Fruit fly (Drosophila melanogaster) whole organism, embryonic: ENCODE data around the gene Pop4.

ENCODE experiments used
- Abd-B ChIP-seq: fragments of 200-800 bp; sonication (Bioruptor generic); optimal IDR thresholded peaks from 2 replicates; lab custom pipeline; 2018; ENCODE audit warnings: missing biosample characterization, mild to moderate bottlenecking, missing genetic modification characterization, moderate library complexity
- Antp ChIP-seq: fragments of 200-800 bp; sonication (Bioruptor generic); optimal IDR thresholded peaks from 3 replicates; lab custom pipeline; 2016; ENCODE audit warnings: missing biosample characterization, missing genetic modification characterization
- CG10147 ChIP-seq: fragments of 200-800 bp; sonication (Bioruptor generic); optimal IDR thresholded peaks from 2 replicates; lab custom pipeline; 2019; ENCODE audit warnings: missing biosample characterization, mild to moderate bottlenecking, missing genetic modification characterization, moderate library complexity
- CG10543 ChIP-seq: fragments of 200-800 bp; sonication (Bioruptor generic); optimal IDR thresholded peaks from 3 replicates; lab custom pipeline; 2017; ENCODE audit warnings: missing biosample characterization, mild to moderate bottlenecking, missing genetic modification characterization, moderate library complexity
- CG10979 ChIP-seq: fragments of 200-800 bp; sonication (Bioruptor generic); optimal IDR thresholded peaks from 2 replicates; lab custom pipeline; 2018; ENCODE audit warnings: missing biosample characterization, mild to moderate bottlenecking, missing genetic modification characterization, moderate library complexity
- CG12104 ChIP-seq: fragments of 200-800 bp; sonication (Bioruptor generic); optimal IDR thresholded peaks from 3 replicates; lab custom pipeline; 2016; ENCODE audit warnings: missing biosample characterization, missing genetic modification characterization
- CG14710 ChIP-seq: fragments of 200-800 bp; sonication (Bioruptor generic); optimal IDR thresholded peaks from 3 replicates; lab custom pipeline; 2019; ENCODE audit warnings: missing biosample characterization, mild to moderate bottlenecking, missing genetic modification characterization, moderate library complexity
- CG1603 ChIP-seq: fragments of 200-800 bp; sonication (Bioruptor generic); optimal IDR thresholded peaks from 2 replicates; lab custom pipeline; 2019; ENCODE audit warnings: missing biosample characterization, mild to moderate bottlenecking, missing genetic modification characterization, moderate library complexity
- CG17186 ChIP-seq: fragments of 200-800 bp; sonication (Bioruptor generic); optimal IDR thresholded peaks from 3 replicates; lab custom pipeline; 2017; ENCODE audit warnings: missing biosample characterization, missing genetic modification reagents, missing genetic modification characterization
- CG17385 ChIP-seq: fragments of 200-800 bp; sonication (Bioruptor generic); optimal IDR thresholded peaks from 3 replicates; lab custom pipeline; 2018; ENCODE audit warnings: missing biosample characterization, mild to moderate bottlenecking, missing genetic modification characterization
- CG1832 ChIP-seq: fragments of 200-800 bp; sonication (Bioruptor generic); optimal IDR thresholded peaks from 2 replicates; lab custom pipeline; 2017; ENCODE audit warnings: missing biosample characterization, mild to moderate bottlenecking, missing genetic modification characterization, inconsistent platforms
- CG31388 ChIP-seq: fragments of 200-800 bp; sonication (Bioruptor generic); optimal IDR thresholded peaks from 2 replicates; lab custom pipeline; 2016; ENCODE audit warnings: missing biosample characterization, missing genetic modification characterization
- CG34376 ChIP-seq: fragments of 200-800 bp; sonication (Bioruptor generic); optimal IDR thresholded peaks from 2 replicates; lab custom pipeline; 2018; ENCODE audit warnings: missing biosample characterization, mild to moderate bottlenecking, missing genetic modification characterization
- CG5953 ChIP-seq: fragments of 200-800 bp; sonication (Bioruptor generic); IDR thresholded peaks from 2 replicates; pipeline ENCODE4 v1.3.6; 2022; ENCODE audit warnings: missing biosample characterization, missing genetic modification characterization
- CG6254 ChIP-seq: fragments of 200-800 bp; sonication (Bioruptor generic); optimal IDR thresholded peaks from 3 replicates; lab custom pipeline; 2017; ENCODE audit warnings: mild to moderate bottlenecking, missing biosample characterization, missing genetic modification reagents, missing genetic modification characterization
- CG6689 ChIP-seq: fragments of 200-800 bp; sonication (Bioruptor generic); IDR thresholded peaks from 2 replicates; pipeline ENCODE4 v1.3.6; 2022; ENCODE audit warnings: missing biosample characterization, missing genetic modification characterization
- CG6765 ChIP-seq: fragments of 200-800 bp; sonication (Bioruptor generic); optimal IDR thresholded peaks from 3 replicates; lab custom pipeline; 2017; ENCODE audit warnings: missing biosample characterization, mild to moderate bottlenecking, missing genetic modification characterization
- CG8924 ChIP-seq: fragments of 200-800 bp; optimal IDR thresholded peaks from 3 replicates; lab custom pipeline; 2019; ENCODE audit warnings: missing biosample characterization, mild to moderate bottlenecking, missing genetic modification characterization, moderate library complexity
- CHES-1-like ChIP-seq: fragments of 200-800 bp; sonication (Bioruptor generic); optimal IDR thresholded peaks from 2 replicates; lab custom pipeline; 2016; ENCODE audit warnings: missing biosample characterization, missing genetic modification characterization
- CoRest ChIP-seq: fragments of 200-800 bp; sonication (Bioruptor generic); optimal IDR thresholded peaks from 3 replicates; lab custom pipeline; 2018; ENCODE audit warnings: missing biosample characterization, mild to moderate bottlenecking, missing genetic modification characterization, moderate library complexity
- CrebB ChIP-seq: fragments of 200-800 bp; sonication (Bioruptor generic); optimal IDR thresholded peaks from 3 replicates; lab custom pipeline; 2018; ENCODE audit warnings: missing biosample characterization, mild to moderate bottlenecking, missing genetic modification characterization
- Dp ChIP-seq: fragments of 200-800 bp; sonication (Bioruptor generic); optimal IDR thresholded peaks from 2 replicates; lab custom pipeline; 2018; ENCODE audit warnings: missing biosample characterization, mild to moderate bottlenecking, missing genetic modification characterization, moderate library complexity
- ERR ChIP-seq: fragments of 200-800 bp; sonication (Bioruptor generic); optimal IDR thresholded peaks from 2 replicates; lab custom pipeline; 2016; ENCODE audit warnings: missing biosample characterization, missing genetic modification characterization
- Gsc ChIP-seq: fragments of 200-800 bp; sonication (Bioruptor generic); IDR thresholded peaks from 2 replicates; pipeline ENCODE4 v1.3.6; 2022; ENCODE audit warnings: missing biosample characterization, missing genetic modification characterization
- MESR4 ChIP-seq: fragments of 200-800 bp; sonication (Bioruptor generic); optimal IDR thresholded peaks from 2 replicates; lab custom pipeline; 2018; ENCODE audit warnings: missing biosample characterization, mild to moderate bottlenecking, missing genetic modification characterization, moderate library complexity
- Side ChIP-seq: fragments of 200-800 bp; sonication (Bioruptor generic); optimal IDR thresholded peaks from 2 replicates; lab custom pipeline; 2016; ENCODE audit warnings: missing biosample characterization, missing genetic modification characterization
- Trl ChIP-seq, 3 experiments: fragments of >200 bp in 2 of 3; fragments of 200-800 bp in 1 of 3; sonication (Bioruptor generic) in 1 of 3; optimal IDR thresholded peaks; 2 replicates in 1 of 3; 3 replicates in 2 of 3; lab custom pipeline; 2016 to 2017; ENCODE audit warnings: missing biosample characterization in 1 of 3, missing genetic modification characterization in 1 of 3
- Vsx1 ChIP-seq: fragments of 200-800 bp; sonication (Bioruptor generic); optimal IDR thresholded peaks from 2 replicates; lab custom pipeline; 2017; ENCODE audit warnings: missing biosample characterization, mild to moderate bottlenecking, missing genetic modification characterization, missing genetic modification reagents
- bab2 ChIP-seq: fragments of 200-800 bp; sonication (Bioruptor generic); optimal IDR thresholded peaks from 2 replicates; lab custom pipeline; 2016; ENCODE audit warnings: missing biosample characterization, missing genetic modification characterization
- cwo ChIP-seq: fragments of 200-800 bp; sonication (Bioruptor generic); optimal IDR thresholded peaks from 3 replicates; lab custom pipeline; 2017; ENCODE audit warnings: missing biosample characterization, missing genetic modification characterization, mild to moderate bottlenecking, moderate library complexity, missing genetic modification reagents
- ftz-f1 ChIP-seq: fragments of 200-800 bp; sonication (Bioruptor generic); optimal IDR thresholded peaks from 2 replicates; lab custom pipeline; 2016; ENCODE audit warnings: missing biosample characterization, missing genetic modification characterization
- gsb-n ChIP-seq: fragments of 200-800 bp; sonication (Bioruptor generic); optimal IDR thresholded peaks from 3 replicates; lab custom pipeline; 2018; ENCODE audit warnings: missing biosample characterization, mild to moderate bottlenecking, missing genetic modification characterization
- jumu ChIP-seq: fragments of 200-800 bp; sonication (Bioruptor generic); optimal IDR thresholded peaks from 3 replicates; lab custom pipeline; 2016; ENCODE audit warnings: missing biosample characterization, missing genetic modification characterization
- kay ChIP-seq: fragments of 200-800 bp; sonication (Bioruptor generic); optimal IDR thresholded peaks from 2 replicates; lab custom pipeline; 2016; ENCODE audit warnings: missing biosample characterization, missing genetic modification characterization
- kni ChIP-seq: fragments of 200-800 bp; sonication (Bioruptor generic); optimal IDR thresholded peaks from 3 replicates; lab custom pipeline; 2017; ENCODE audit warnings: mild to moderate bottlenecking, missing biosample characterization, missing genetic modification reagents, missing genetic modification characterization
- lab ChIP-seq: fragments of 200-800 bp; sonication (Bioruptor generic); optimal IDR thresholded peaks from 3 replicates; lab custom pipeline; 2017; ENCODE audit warnings: missing biosample characterization, missing genetic modification characterization, mild to moderate bottlenecking, moderate library complexity, missing genetic modification reagents
- lmd ChIP-seq: fragments of 200-800 bp; sonication (Bioruptor generic); IDR thresholded peaks from 2 replicates; pipeline ENCODE4 v1.3.6; 2022; ENCODE audit warnings: missing biosample characterization, missing genetic modification characterization
- mam ChIP-seq: fragments of 200-800 bp; sonication (Bioruptor generic); optimal IDR thresholded peaks from 3 replicates; lab custom pipeline; 2016; ENCODE audit warnings: missing biosample characterization, missing genetic modification characterization
- pb ChIP-seq: fragments of 200-800 bp; sonication (Bioruptor generic); optimal IDR thresholded peaks from 3 replicates; lab custom pipeline; 2016; ENCODE audit warnings: missing biosample characterization, missing genetic modification characterization
- phol ChIP-seq: fragments of 200-800 bp; sonication (Bioruptor generic); optimal IDR thresholded peaks from 3 replicates; lab custom pipeline; 2018; ENCODE audit warnings: missing biosample characterization, mild to moderate bottlenecking, missing genetic modification characterization, moderate library complexity
- repo ChIP-seq: fragments of 200-800 bp; sonication (Bioruptor generic); optimal IDR thresholded peaks from 2 replicates; lab custom pipeline; 2016; ENCODE audit warnings: missing biosample characterization, missing genetic modification characterization
- sd ChIP-seq: fragments of 200-800 bp; sonication (Bioruptor generic); optimal IDR thresholded peaks from 3 replicates; lab custom pipeline; 2018; ENCODE audit warnings: missing biosample characterization, mild to moderate bottlenecking, missing genetic modification characterization, moderate library complexity
- slp2 ChIP-seq: fragments of 200-800 bp; sonication (Bioruptor generic); optimal IDR thresholded peaks from 2 replicates; lab custom pipeline; 2016; ENCODE audit warnings: missing biosample characterization, missing genetic modification characterization
- stwl ChIP-seq: fragments of 200-800 bp; sonication (Bioruptor generic); optimal IDR thresholded peaks from 3 replicates; lab custom pipeline; 2018; ENCODE audit warnings: missing biosample characterization, mild to moderate bottlenecking, missing genetic modification characterization, moderate library complexity
- sug ChIP-seq: fragments of 200-800 bp; optimal IDR thresholded peaks from 2 replicates; lab custom pipeline; 2019; ENCODE audit warnings: missing biosample characterization, mild to moderate bottlenecking, missing genetic modification characterization, moderate library complexity
- tgo ChIP-seq: fragments of 200-800 bp; sonication (Bioruptor generic); IDR thresholded peaks from 3 replicates; pipeline ENCODE4 v1.3.6; 2022; ENCODE audit warnings: missing biosample characterization, missing genetic modification characterization
- tin ChIP-seq: fragments of 200-800 bp; sonication (Bioruptor generic); optimal IDR thresholded peaks from 3 replicates; lab custom pipeline; 2016; ENCODE audit warnings: missing biosample characterization, missing genetic modification characterization
- yki ChIP-seq: fragments of >200 bp; optimal IDR thresholded peaks from 3 replicates; lab custom pipeline; 2018

Gene Pop4

DNA sequence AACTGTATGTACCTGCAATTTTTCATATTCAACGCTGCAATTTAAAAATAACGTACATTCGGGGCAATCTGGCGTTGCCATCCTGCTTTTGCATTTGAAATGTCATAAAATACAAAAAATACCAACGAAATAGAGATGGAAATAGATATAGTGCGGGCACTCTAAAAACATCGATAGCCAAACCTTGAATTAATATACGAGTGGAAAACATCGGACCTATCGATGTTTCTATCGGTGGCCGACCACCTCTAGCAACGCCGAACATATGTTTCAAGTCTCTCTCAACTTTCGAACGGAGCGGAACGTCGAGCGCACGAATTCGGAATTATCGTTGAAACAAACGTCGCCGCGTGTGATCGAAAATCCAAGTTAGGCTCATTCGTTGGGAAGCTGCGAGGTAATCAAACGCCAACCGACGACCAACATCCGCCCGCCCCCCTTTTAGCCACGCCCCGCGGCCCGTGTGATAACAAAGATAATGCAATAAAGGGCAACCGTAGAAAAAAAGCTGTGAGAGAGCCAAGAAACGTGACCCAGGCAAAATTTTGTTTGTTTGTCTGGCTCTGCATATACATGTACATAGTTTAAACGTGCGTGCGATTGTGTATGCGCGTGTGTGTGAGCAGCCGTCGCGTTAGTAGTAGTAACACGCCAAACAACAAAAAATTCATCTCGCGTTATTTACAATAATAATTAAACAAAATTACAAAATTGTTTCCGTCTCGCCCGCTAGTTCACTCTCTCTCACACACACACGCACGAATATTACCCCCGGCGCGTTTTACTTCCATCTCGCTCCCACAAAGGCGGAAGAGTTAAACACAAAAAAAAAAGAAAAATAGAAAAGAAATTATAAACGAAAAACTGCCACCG lies 563 bp upstream of the Pop4 start, which contains the start of gene nmo (continued):
- TF ChIP-seq bab2 (peak; percentile 7), CG10979 (tag; lab: Kevin White, UChicago) (no peak), sug (tag; lab: Kevin White, UChicago) (peak; percentile 72), CG17385 (GFP tag; lab: Kevin White, UChicago) (peak; percentile 23), CG6254 (GFP tag; lab: Kevin White, UChicago) (peak; percentile 24), jumu (GFP tag; lab: Kevin White, UChicago) (peak; percentile 5), sd (tag; lab: Kevin White, UChicago) (peak; percentile 25), Abd-B (GFP tag; lab: Kevin White, UChicago) (peak; percentile 57), kni (peak; percentile 1), gsb-n (tag; lab: Kevin White, UChicago) (no peak), CG17186 (GFP tag; lab: Kevin White, UChicago) (peak; percentile 43), MESR4 (GFP tag; lab: Kevin White, UChicago) (peak; percentile 29), CG6765 (GFP tag; lab: Kevin White, UChicago) (peak; percentile 72), cwo (GFP tag; lab: Kevin White, UChicago) (peak; percentile 99), Gsc (no peak), Antp (peak; percentile 5), CG10147 (GFP tag; lab: Kevin White, UChicago) (no peak), CG6689 (no peak), CrebB (tag; lab: Kevin White, UChicago) (peak; percentile 14), ERR (GFP tag; lab: Kevin White, UChicago) (no peak), CG8924 (tag; lab: Kevin White, UChicago) (peak; percentile 52), CG1832 (GFP tag; lab: Kevin White, UChicago) (peak; percentile 41), CoRest (no peak), CG14710 (tag; lab: Kevin White, UChicago) (peak; percentile 85), CG1603 (peak; percentile 50), CHES-1-like (GFP tag; lab: Kevin White, UChicago) (peak; percentile 26), kay (peak; percentile 30), slp2 (GFP tag; lab: Kevin White, UChicago) (peak; percentile 8), yki (lab: Kevin White, UChicago) (no peak), Dp (GFP tag; lab: Kevin White, UChicago) (peak; percentile 72), Vsx1 (GFP tag; lab: Kevin White, UChicago) (peak; percentile 10), repo (GFP tag; lab: Kevin White, UChicago) (peak; percentile 29), phol (peak; percentile 76), tgo (no peak), stwl (tag; lab: Kevin White, UChicago) (peak; percentile 89), CG5953 (GFP tag; lab: Robert Waterston, UW) (no peak), tin (GFP tag; lab: Kevin White, UChicago) (peak; percentile 34), CG12104 (GFP tag; lab: Kevin White, UChicago) (no peak), lab (peak; percentile 68), pb (peak; percentile 4), CG10543 (GFP tag; lab: Kevin White, UChicago) (peak; percentile 68), CG31388 (no peak), lmd (GFP tag; lab: Robert Waterston, UW) (no peak), CG34376 (GFP tag; lab: Kevin White, UChicago) (peak; percentile 81), Side (GFP tag; lab: Kevin White, UChicago) (peak; percentile 23), mam (GFP tag; lab: Kevin White, UChicago) (peak; percentile 8), ftz-f1 (GFP tag; lab: Kevin White, UChicago) (peak; percentile 86), Trl (optimal IDR thresholded peaks at IDR 0.05; lab: Kevin White, UChicago) (peak in 1 of 2 experiments; percentile 37), Trl (GFP tag; optimal IDR thresholded peaks at IDR 0.05; lab: Kevin White, UChicago) (peak; percentile 52)
